Fruit fly (Drosophila melanogaster) ovary, adult (tissue): ENCODE results near the gene CG6041.
"Not testable (repeated sequence)": the region's sequence is repeated elsewhere in the genome, so short reads cannot be mapped to it uniquely, and the experiment has no call there.

Source experiments
- CG17801 ChIP-seq: fragments of 200-800 bp; optimal IDR thresholded peaks from 2 replicates; lab custom pipeline; 2019; ENCODE audit warnings: missing biosample characterization, mild to moderate bottlenecking, missing genetic modification characterization, moderate library complexity; ENCODE audit not compliant: partially characterized antibody

Gene CG6041

dm6 chrX:5945052-5945830 is 2.7 kb upstream of the CG6041 start, which contains the start of gene CG32756:
TSS of gene CG32756 (plus strand) at chrX:5945682.
- not testable (repeated sequence) for TF ChIP-seq CG17801 (GFP tag; lab: Kevin White, UChicago)

- TF ChIP-seq CG17801 (GFP tag; lab: Kevin White, UChicago), result no peak
Measured at dm6 chrX:5949951-5950350, 2.0 kb downstream of the CG6041 start, which contains the start of gene CG32755. TSS of gene CG32755 (plus strand) at chrX:5950251.

dm6 chrX:5952265-5952664 is 4.3 kb downstream of the CG6041 start, which contains the start of gene CG6048:
TSS of gene CG6048 (plus strand) at chrX:5952565.
- TF ChIP-seq CG17801 (GFP tag; lab: Kevin White, UChicago), result no peak

dm6 chrX:5955207-5955679 is 7.3 kb downstream of the CG6041 start, which contains the start of gene CG6067:
TSS of gene CG6067 (plus strand) at chrX:5955629.
- TF ChIP-seq CG17801 (GFP tag; lab: Kevin White, UChicago), result no peak

dm6 chrX:5956646-5957441 is 8.9 kb downstream of the CG6041 start:
- TF ChIP-seq CG17801 (GFP tag; lab: Kevin White, UChicago), result no peak

- no peak for TF ChIP-seq CG17801 (GFP tag; lab: Kevin White, UChicago)
Measured at dm6 chrX:5964169-5964686, 16.3 kb downstream of the CG6041 start.

dm6 chrX:5965517-5966397 is 17.8 kb downstream of the CG6041 start, which contains the start of gene Grip:
TSS of gene Grip (plus strand) at chrX:5966279.
- TF ChIP-seq CG17801 (GFP tag; lab: Kevin White, UChicago), result no peak

dm6 chrX:5968094-5968723 is 20.2 kb downstream of the CG6041 start:
- TF ChIP-seq CG17801 (GFP tag; lab: Kevin White, UChicago), result no peak

- TF ChIP-seq CG17801 (GFP tag; lab: Kevin White, UChicago), result no peak
Measured at dm6 chrX:5969860-5970665, 22.1 kb downstream of the CG6041 start.

- TF ChIP-seq CG17801 (GFP tag; lab: Kevin White, UChicago), result no peak
Measured at dm6 chrX:5970666-5971057, 22.7 kb downstream of the CG6041 start.

- TF ChIP-seq CG17801 (GFP tag; lab: Kevin White, UChicago), result no peak
Measured at dm6 chrX:5972030-5972429, 24.1 kb downstream of the CG6041 start.

dm6 chrX:5973389-5974025 is 25.5 kb downstream of the CG6041 start:
- no peak for TF ChIP-seq CG17801 (GFP tag; lab: Kevin White, UChicago)
